Worm (Caenorhabditis elegans): ENCODE results near the gene nhr-288.

ce11 chrV:18359888-18360287, 22.6 kb downstream of the nhr-288 start, which contains the start of gene C08E8.5:
- TF ChIP-seq tbx-37 (GFP tag; conservative IDR thresholded peaks at IDR 0.05) (no peak), scrt-1 (GFP tag; IDR thresholded peaks at IDR 0.05) (no peak)
